Worm (Caenorhabditis elegans) whole organism, mixed stage, embryonic: Measurements from ENCODE around the gene K11E4.1.

Experiments
- M03D4.4 ChIP-seq: sonication (generic microtip); optimal IDR thresholded peaks from 2 replicates; lab custom pipeline; 2017; ENCODE audit warnings: mild to moderate bottlenecking, missing genetic modification characterization, missing compliant biosample characterization
- bed-3 ChIP-seq: fragments of 200-800 bp; sonication (Bioruptor generic); optimal IDR thresholded peaks from 3 replicates; lab custom pipeline; 2018; ENCODE audit warnings: mild to moderate bottlenecking, missing genetic modification characterization, moderate library complexity, missing compliant biosample characterization
- blmp-1 ChIP-seq: fragments of 150-350 bp; optimal IDR thresholded peaks from 2 replicates; lab custom pipeline; 2014; ENCODE audit warnings: missing biosample characterization, missing genetic modification characterization
- ceh-39 ChIP-seq: fragments of 150-350 bp; optimal IDR thresholded peaks from 2 replicates; lab custom pipeline; 2014; ENCODE audit warnings: missing biosample characterization, missing genetic modification characterization
- ceh-43 ChIP-seq: fragments of 200-800 bp; sonication (Bioruptor generic); optimal IDR thresholded peaks from 2 replicates; lab custom pipeline; 2018; ENCODE audit warnings: mild to moderate bottlenecking, missing genetic modification characterization, moderate library complexity, missing compliant biosample characterization
- ceh-83 ChIP-seq: fragments of 200-800 bp; sonication (Bioruptor generic); optimal IDR thresholded peaks from 2 replicates; lab custom pipeline; 2018; ENCODE audit warnings: mild to moderate bottlenecking, missing genetic modification characterization, missing compliant biosample characterization
- ces-1 ChIP-seq: fragments of 150-350 bp; optimal IDR thresholded peaks from 2 replicates; lab custom pipeline; 2014; ENCODE audit warnings: missing biosample characterization, missing genetic modification reagents, missing genetic modification characterization
- cnd-1 ChIP-seq: fragments of 200-800 bp; sonication (Bioruptor generic); optimal IDR thresholded peaks from 2 replicates; lab custom pipeline; 2018; ENCODE audit warnings: mild to moderate bottlenecking, missing genetic modification characterization, missing compliant biosample characterization
- drap-1 ChIP-seq: fragments of 200-800 bp; sonication (Bioruptor generic); optimal IDR thresholded peaks from 3 replicates; lab custom pipeline; 2018; ENCODE audit warnings: mild to moderate bottlenecking, missing genetic modification characterization, missing compliant biosample characterization
- elt-1 ChIP-seq: sonication (generic microtip); optimal IDR thresholded peaks from 2 replicates; lab custom pipeline; 2017; ENCODE audit warnings: missing genetic modification characterization, mild to moderate bottlenecking, missing compliant biosample characterization, antibody characterized with exemption, moderate library complexity, borderline replicate concordance; ENCODE audit not compliant: insufficient read depth
- elt-3 ChIP-seq: fragments of 150-350 bp; optimal IDR thresholded peaks from 2 replicates; lab custom pipeline; 2014; ENCODE audit warnings: missing biosample characterization, missing genetic modification characterization
- flh-1 ChIP-seq: fragments of 200-800 bp; sonication (Bioruptor generic); optimal IDR thresholded peaks from 2 replicates; lab custom pipeline; 2018; ENCODE audit warnings: mild to moderate bottlenecking, missing genetic modification characterization, moderate library complexity, missing compliant biosample characterization
- ham-2 ChIP-seq: fragments of 200-800 bp; sonication (Bioruptor generic); optimal IDR thresholded peaks from 2 replicates; lab custom pipeline; 2018; ENCODE audit warnings: mild to moderate bottlenecking, missing genetic modification characterization, missing compliant biosample characterization
- hlh-1 ChIP-seq: fragments of 150-350 bp; optimal IDR thresholded peaks from 2 replicates; lab custom pipeline; 2014; ENCODE audit warnings: missing biosample characterization, missing genetic modification reagents, missing genetic modification characterization
- lin-13 ChIP-seq: fragments of 150-350 bp; optimal IDR thresholded peaks from 2 replicates; lab custom pipeline; 2014; ENCODE audit warnings: missing biosample characterization, missing genetic modification characterization
- lin-32 ChIP-seq: fragments of 200-800 bp; sonication (Bioruptor generic); optimal IDR thresholded peaks from 2 replicates; lab custom pipeline; 2018; ENCODE audit warnings: mild to moderate bottlenecking, missing genetic modification characterization, missing compliant biosample characterization
- lsy-2 ChIP-seq: fragments of 150-350 bp; optimal IDR thresholded peaks from 2 replicates; lab custom pipeline; 2014; ENCODE audit warnings: missing biosample characterization, missing genetic modification characterization
- mep-1 ChIP-seq: fragments of 150-350 bp; optimal IDR thresholded peaks from 2 replicates; lab custom pipeline; 2017; ENCODE audit warnings: missing biosample characterization, missing genetic modification reagents, missing genetic modification characterization, inconsistent platforms
- mls-2 ChIP-seq: sonication (generic microtip); optimal IDR thresholded peaks from 2 replicates; lab custom pipeline; 2016; ENCODE audit warnings: mild to moderate bottlenecking, missing genetic modification characterization, moderate library complexity, missing compliant biosample characterization
- nhr-12 ChIP-seq: fragments of 150-350 bp; optimal IDR thresholded peaks from 2 replicates; lab custom pipeline; 2014; ENCODE audit warnings: missing biosample characterization, missing genetic modification characterization
- nhr-2 ChIP-seq: fragments of 150-350 bp; optimal IDR thresholded peaks from 2 replicates; lab custom pipeline; 2014; ENCODE audit warnings: missing biosample characterization, missing genetic modification characterization
- nhr-237 ChIP-seq: fragments of 150-350 bp; optimal IDR thresholded peaks from 2 replicates; lab custom pipeline; 2014; ENCODE audit warnings: missing biosample characterization, missing genetic modification characterization
- nhr-28 ChIP-seq: fragments of 150-350 bp; optimal IDR thresholded peaks from 2 replicates; lab custom pipeline; 2014; ENCODE audit warnings: missing biosample characterization, missing genetic modification characterization
- nhr-76 ChIP-seq: sonication (generic microtip); optimal IDR thresholded peaks from 2 replicates; lab custom pipeline; 2017; ENCODE audit warnings: missing biosample characterization, missing genetic modification characterization
- pha-4 ChIP-seq: fragments of 150-350 bp; optimal IDR thresholded peaks from 2 replicates; lab custom pipeline; 2018; ENCODE audit warnings: missing biosample characterization, missing genetic modification reagents, missing genetic modification characterization
- sem-2 ChIP-seq: fragments of 200-800 bp; sonication (Bioruptor generic); optimal IDR thresholded peaks from 2 replicates; lab custom pipeline; 2018; ENCODE audit warnings: mild to moderate bottlenecking, missing genetic modification characterization, missing compliant biosample characterization
- sptf-1 ChIP-seq: sonication (generic microtip); optimal IDR thresholded peaks from 2 replicates; lab custom pipeline; 2017; ENCODE audit warnings: mild to moderate bottlenecking, missing genetic modification characterization, moderate library complexity, missing compliant biosample characterization
- tbx-8 ChIP-seq: fragments of 200-800 bp; sonication (Bioruptor generic); optimal IDR thresholded peaks from 2 replicates; lab custom pipeline; 2018; ENCODE audit warnings: mild to moderate bottlenecking, missing genetic modification characterization, moderate library complexity, missing compliant biosample characterization
- unc-120 ChIP-seq: sonication (generic microtip); optimal IDR thresholded peaks from 2 replicates; lab custom pipeline; 2017; ENCODE audit warnings: missing genetic modification characterization, missing compliant biosample characterization; ENCODE audit not compliant: poor library complexity, severe bottlenecking
- unc-62 ChIP-seq: fragments of 150-350 bp; optimal IDR thresholded peaks from 2 replicates; lab custom pipeline; 2014; ENCODE audit warnings: missing biosample characterization, missing genetic modification reagents, missing genetic modification characterization
- zip-8 ChIP-seq: fragments of 150-350 bp; optimal IDR thresholded peaks from 2 replicates; lab custom pipeline; 2014; ENCODE audit warnings: missing biosample characterization, missing genetic modification characterization
- ztf-11 ChIP-seq: fragments of 150-350 bp; optimal IDR thresholded peaks from 2 replicates; lab custom pipeline; 2014; ENCODE audit warnings: missing biosample characterization, missing genetic modification characterization

Gene K11E4.1

ce11 chrX:13717053-13717671 lies 3.2 kb downstream of the K11E4.1 start, which contains the start of gene shc-3:
Gene shc-3, plus strand, starts transcription at chrX:13717536.
- TF ChIP-seq ces-1: no peak
- TF ChIP-seq, all 35 proteins: peak for 0

- TF ChIP-seq nhr-237 (tag; lab: Kevin White, UChicago) (no peak), blmp-1 (tag; lab: Kevin White, UChicago) (no peak), ces-1 (no peak), mep-1 (tag; lab: Kevin White, UChicago) (no peak), elt-1 (tag; lab: Kevin White, UChicago) (no peak), nhr-28 (tag; lab: Kevin White, UChicago) (no peak), lin-13 (tag; lab: Kevin White, UChicago) (no peak), ceh-43 (no peak), nhr-76 (tag; lab: Kevin White, UChicago) (no peak), nhr-2 (no peak)
These were observed 8.9 kb downstream of the K11E4.1 start, which contains the start of gene poml-1 for ce11 chrX:13722821-13723220. Gene poml-1, minus strand, starts transcription at chrX:13722921.

ce11 chrX:13724364-13724763 lies 10.4 kb downstream of the K11E4.1 start, which contains the start of gene K11E4.6:
Gene K11E4.6, plus strand, starts transcription at chrX:13724664.
- TF ChIP-seq ztf-11 (no peak), pha-4 (no peak), nhr-12 (tag; lab: Kevin White, UChicago) (no peak), lin-13 (tag; lab: Kevin White, UChicago) (no peak), elt-1 (tag; lab: Kevin White, UChicago) (no peak), lin-32 (GFP tag; lab: Kevin White, UChicago) (no peak), mls-2 (tag; lab: Kevin White, UChicago) (no peak), tbx-8 (GFP tag; lab: Kevin White, UChicago) (no peak), zip-8 (no peak), M03D4.4 (tag; lab: Kevin White, UChicago) (no peak), mep-1 (tag; lab: Kevin White, UChicago) (no peak), ceh-83 (GFP tag; lab: Kevin White, UChicago) (no peak), elt-3 (no peak), lsy-2 (tag; lab: Kevin White, UChicago) (no peak), drap-1 (GFP tag; lab: Kevin White, UChicago) (no peak), ces-1 (no peak), hlh-1 (tag; lab: Kevin White, UChicago) (no peak), flh-1 (no peak)

ce11 chrX:13726285-13726684 lies 12.3 kb downstream of the K11E4.1 start:
- TF ChIP-seq cnd-1: no peak
- no peak for TF ChIP-seq mep-1 (tag; lab: Kevin White, UChicago)
- TF ChIP-seq sptf-1 (tag; lab: Kevin White, UChicago): no peak
- TF ChIP-seq ceh-39 (tag; lab: Kevin White, UChicago): no peak
- TF ChIP-seq ham-2 (GFP tag; lab: Kevin White, UChicago): no peak
- TF ChIP-seq ceh-43: no peak
- TF ChIP-seq M03D4.4 (tag; lab: Kevin White, UChicago): no peak
- TF ChIP-seq lin-13 (tag; lab: Kevin White, UChicago): no peak
- no peak for TF ChIP-seq elt-1 (tag; lab: Kevin White, UChicago)
- TF ChIP-seq unc-120: no peak
- no peak for TF ChIP-seq ceh-83 (GFP tag; lab: Kevin White, UChicago)
- no peak for TF ChIP-seq sem-2 (GFP tag; lab: Kevin White, UChicago)
- no peak for TF ChIP-seq bed-3 (GFP tag; lab: Kevin White, UChicago)

- TF ChIP-seq ceh-83 (GFP tag; lab: Kevin White, UChicago) (no peak), ham-2 (GFP tag; lab: Kevin White, UChicago) (no peak), nhr-2 (peak; percentile 11), mls-2 (tag; lab: Kevin White, UChicago) (no peak), unc-120 (no peak), unc-62 (GFP tag; lab: Kevin White, UChicago) (peak; percentile 16), pha-4 (no peak), lin-13 (tag; lab: Kevin White, UChicago) (peak; percentile 62), mep-1 (tag; lab: Kevin White, UChicago) (peak; percentile 63), hlh-1 (tag; lab: Kevin White, UChicago) (peak; percentile 47), ceh-39 (tag; lab: Kevin White, UChicago) (peak; percentile 84), ces-1 (peak; percentile 33), ztf-11 (no peak), lsy-2 (tag; lab: Kevin White, UChicago) (peak; percentile 33), cnd-1 (no peak)
These were observed 13.0 kb downstream of the K11E4.1 start, which contains the start of gene pix-1 for ce11 chrX:13726874-13727343. Gene pix-1, plus strand, starts transcription at chrX:13727293.
